Fruit fly (Drosophila melanogaster) whole organism, pupa: ENCODE results near the gene Sf3b1.
A peak's percentile ranks its signal among the peaks of the same experiment; 100 is the strongest.

Source experiments
- CG10348 ChIP-seq: fragments of 200-800 bp; sonication (Bioruptor generic); IDR thresholded peaks from 2 replicates; pipeline ENCODE4 v1.3.6; 2022; ENCODE audit warnings: missing biosample characterization, missing genetic modification characterization
- CG12605 ChIP-seq: fragments of 200-800 bp; sonication (Bioruptor generic); IDR thresholded peaks from 2 replicates; pipeline ENCODE4 v1.3.6; 2022; ENCODE audit warnings: missing biosample characterization, missing genetic modification characterization
- CG14655 ChIP-seq: fragments of 200-800 bp; sonication (Bioruptor generic); optimal IDR thresholded peaks from 3 replicates; lab custom pipeline; 2017; ENCODE audit warnings: mild to moderate bottlenecking, missing biosample characterization, missing genetic modification reagents, missing genetic modification characterization
- CG17806 ChIP-seq: fragments of 200-800 bp; sonication (Bioruptor generic); optimal IDR thresholded peaks from 2 replicates; lab custom pipeline; 2018; ENCODE audit warnings: missing biosample characterization, mild to moderate bottlenecking, missing genetic modification characterization, moderate library complexity
- CG4496 ChIP-seq: fragments of 200-800 bp; sonication (Bioruptor generic); IDR thresholded peaks from 3 replicates; pipeline ENCODE4 v1.3.6; 2022; ENCODE audit warnings: missing biosample characterization, missing genetic modification characterization
- CG9948 ChIP-seq: fragments of 200-800 bp; sonication (Bioruptor generic); optimal IDR thresholded peaks from 2 replicates; lab custom pipeline; 2018; ENCODE audit warnings: missing biosample characterization, mild to moderate bottlenecking, missing genetic modification characterization, moderate library complexity
- D1 ChIP-seq: fragments of 200-800 bp; sonication (Bioruptor generic); optimal IDR thresholded peaks from 2 replicates; lab custom pipeline; 2018; ENCODE audit warnings: missing biosample characterization, mild to moderate bottlenecking, missing genetic modification characterization, moderate library complexity
- EcR ChIP-seq: fragments of 200-800 bp; sonication (Bioruptor generic); optimal IDR thresholded peaks from 3 replicates; lab custom pipeline; 2019; ENCODE audit warnings: missing biosample characterization, missing genetic modification characterization, mild to moderate bottlenecking, moderate library complexity, missing genetic modification reagents
- Snoo ChIP-seq: fragments of 200-800 bp; sonication (Bioruptor generic); optimal IDR thresholded peaks from 3 replicates; lab custom pipeline; 2017; ENCODE audit warnings: missing biosample characterization, mild to moderate bottlenecking, missing genetic modification characterization, inconsistent platforms
- fd96Ca ChIP-seq: fragments of 200-800 bp; sonication (Bioruptor generic); IDR thresholded peaks from 3 replicates; pipeline ENCODE4 v1.3.6; 2022; ENCODE audit warnings: missing biosample characterization, missing genetic modification characterization
- rn ChIP-seq: fragments of 200-800 bp; sonication (Bioruptor generic); IDR thresholded peaks from 2 replicates; pipeline ENCODE4 v1.3.6; 2022; ENCODE audit warnings: missing biosample characterization, missing genetic modification characterization

dm6 chr2L:563314-563713 is 4.8 kb upstream of the Sf3b1 start:
- TF ChIP-seq CG9948 (tag; lab: Kevin White, UChicago) (no peak), fd96Ca (peak; percentile 67; the same call in 2 of the 3 replicates), CG4496 (peak; percentile 31; the same call in 1 of the 3 replicates), D1 (tag; lab: Kevin White, UChicago) (no peak), rn (GFP tag; lab: Robert Waterston, UW) (no peak), CG10348 (GFP tag; lab: Robert Waterston, UW) (no peak), CG17806 (no peak), CG12605 (GFP tag; lab: Robert Waterston, UW) (no peak; the same call in 1 of the 2 replicates), EcR (GFP tag; lab: Kevin White, UChicago) (peak; percentile 75), CG14655 (GFP tag; lab: Kevin White, UChicago) (no peak), Snoo (no peak)
